Worm (Caenorhabditis elegans): ENCODE results near the gene T26H5.4.

T26H5.4 gene

ce11 chrV:15454322-15454721 lies 5.8 kb upstream of the T26H5.4 start:
- TF ChIP-seq efl-1 (GFP tag; optimal IDR thresholded peaks at IDR 0.05) (no peak), lag-1 (GFP tag; IDR thresholded peaks at IDR 0.05) (0 out of 2 replicates have a peak, but pooled peaks have one; percentile 30), ceh-100 (GFP tag; IDR thresholded peaks at IDR 0.05) (no peak), nhr-90 (tag; optimal IDR thresholded peaks at IDR 0.05) (peak; percentile 23), C06A6.2 (GFP tag; conservative IDR thresholded peaks at IDR 0.05) (no peak), rpc-1 (optimal IDR thresholded peaks at IDR 0.05) (peak; percentile 60), rpc-1 (tag; optimal IDR thresholded peaks at IDR 0.05) (peak; percentile 78), ccch-3 (GFP tag; optimal IDR thresholded peaks at IDR 0.05) (no peak), dox-1 (GFP tag; IDR thresholded peaks at IDR 0.05) (peak; percentile 43; the same call in 1 of the 2 replicates), ztf-25 (GFP tag; IDR thresholded peaks at IDR 0.05) (0 out of 2 replicates have a peak, but pooled peaks have one; percentile 49), lsl-1 (GFP tag; optimal IDR thresholded peaks at IDR 0.05) (peak; percentile 34), unc-130 (GFP tag; optimal IDR thresholded peaks at IDR 0.05) (no peak), hmg-1.2 (GFP tag; IDR thresholded peaks at IDR 0.05) (peak; percentile 49), tlf-1 (GFP tag; optimal IDR thresholded peaks at IDR 0.05) (no peak), snpc-1.3 (tag; optimal IDR thresholded peaks at IDR 0.05; ENCODE audit: insufficient read depth) (no peak), ceh-79 (tag; optimal IDR thresholded peaks at IDR 0.05) (no peak), C17E4.6 (GFP tag; IDR thresholded peaks at IDR 0.05) (no peak), T07F8.4 (tag; optimal IDR thresholded peaks at IDR 0.05) (no peak), ztf-6 (GFP tag; IDR thresholded peaks at IDR 0.05) (no peak), ztf-3 (GFP tag; optimal IDR thresholded peaks at IDR 0.05) (no peak), hrde-1 (tag; optimal IDR thresholded peaks at IDR 0.05; ENCODE audit: borderline replicate concordance) (no peak), F52B5.7 (tag; optimal IDR thresholded peaks at IDR 0.05) (peak; percentile 21), ztf-26 (tag; optimal IDR thresholded peaks at IDR 0.05) (no peak), rcor-1 (GFP tag; IDR thresholded peaks at IDR 0.05) (peak; percentile 55; the same call in 1 of the 2 replicates), cebp-2 (GFP tag; IDR thresholded peaks at IDR 0.05) (no peak), snpc-3.4 (tag; optimal IDR thresholded peaks at IDR 0.05) (no peak), cebp-1 (GFP tag; IDR thresholded peaks at IDR 0.05) (no peak), cebp-1 (tag; optimal IDR thresholded peaks at IDR 0.05) (no peak), ztf-28 (GFP tag; IDR thresholded peaks at IDR 0.05) (peak; percentile 44; the same call in 1 of the 2 replicates), B0261.1 (tag; optimal IDR thresholded peaks at IDR 0.05) (peak; percentile 67), nfya-2 (GFP tag; IDR thresholded peaks at IDR 0.05) (no peak), Y53G8AR.9 (GFP tag; conservative IDR thresholded peaks at IDR 0.05) (no peak), lsy-27 (tag; optimal IDR thresholded peaks at IDR 0.05; ENCODE audit: borderline replicate concordance, insufficient read depth) (no peak), F22D6.2 (tag; optimal IDR thresholded peaks at IDR 0.05) (no peak), repo-1 (tag; optimal IDR thresholded peaks at IDR 0.05) (no peak), nhr-80 (tag; optimal IDR thresholded peaks at IDR 0.05) (no peak), chd-7 (tag; optimal IDR thresholded peaks at IDR 0.05) (no peak), F23B12.7 (tag; optimal IDR thresholded peaks at IDR 0.05; ENCODE audit: insufficient read depth) (no peak), nfyb-1 (GFP tag; IDR thresholded peaks at IDR 0.05) (no peak), ceh-58 (GFP tag; IDR thresholded peaks at IDR 0.05) (no peak; the same call in 1 of the 2 replicates), F33H1.4 (GFP tag; IDR thresholded peaks at IDR 0.05) (peak; percentile 30; the same call in 1 of the 2 replicates), madf-6 (GFP tag; IDR thresholded peaks at IDR 0.05) (peak; percentile 65), mes-4 (tag; optimal IDR thresholded peaks at IDR 0.05) (peak; percentile 47), ztf-18 (tag; optimal IDR thresholded peaks at IDR 0.05) (peak; percentile 31), xnd-1 (tag; optimal IDR thresholded peaks at IDR 0.05) (no peak), ceh-40 (GFP tag; IDR thresholded peaks at IDR 0.05) (no peak), Y95B8A.8 (GFP tag; IDR thresholded peaks at IDR 0.05) (no peak), zfh-2 (GFP tag; conservative IDR thresholded peaks at IDR 0.05) (no peak), let-526 (GFP tag; IDR thresholded peaks at IDR 0.05) (no peak), him-1 (tag; optimal IDR thresholded peaks at IDR 0.05) (peak; percentile 57)
